Worm (Caenorhabditis elegans) whole organism, young adult: ENCODE results near the gene F45G2.8.
A peak's percentile ranks its signal among the peaks of the same experiment; 100 is the strongest.

Experiments
- B0019.2 ChIP-seq: fragments of 200-800 bp; sonication (Bioruptor generic); conservative IDR thresholded peaks from 2 replicates; pipeline ENCODE4 v1.3.6; 2022; ENCODE audit warnings: missing genetic modification reagents, missing genetic modification characterization, missing compliant biosample characterization
- B0336.3 ChIP-seq: fragments of 200-800 bp; sonication (Bioruptor generic); IDR thresholded peaks from 2 replicates; pipeline ENCODE4 v1.3.6; 2022; ENCODE audit warnings: missing genetic modification characterization, missing compliant biosample characterization
- D2030.7 ChIP-seq: fragments of 200-800 bp; sonication (Bioruptor generic); IDR thresholded peaks from 2 replicates; pipeline ENCODE4 v1.3.6; 2022; ENCODE audit warnings: missing genetic modification reagents, missing genetic modification characterization, missing compliant biosample characterization
- F23B12.7 ChIP-seq: sonication (generic microtip); optimal IDR thresholded peaks from 2 replicates; lab custom pipeline; 2017; ENCODE audit warnings: missing genetic modification characterization, mild to moderate bottlenecking, missing compliant biosample characterization, antibody characterized with exemption, moderate library complexity; ENCODE audit not compliant: insufficient read depth
- F37B4.10 ChIP-seq: fragments of 200-800 bp; sonication (Bioruptor generic); IDR thresholded peaks from 2 replicates; pipeline ENCODE4 v1.3.6; 2022; ENCODE audit warnings: missing genetic modification characterization, missing compliant biosample characterization
- F39B2.1 ChIP-seq: fragments of 200-800 bp; sonication (Bioruptor generic); IDR thresholded peaks from 2 replicates; pipeline ENCODE4 v1.3.6; 2022; ENCODE audit warnings: missing genetic modification reagents, missing genetic modification characterization, missing compliant biosample characterization
- F57C9.4 ChIP-seq: sonication (generic microtip); optimal IDR thresholded peaks from 2 replicates; lab custom pipeline; 2017; ENCODE audit warnings: mild to moderate bottlenecking, missing genetic modification characterization, missing compliant biosample characterization
- K11D2.4 ChIP-seq: fragments of 200-800 bp; sonication (Bioruptor generic); IDR thresholded peaks from 2 replicates; pipeline ENCODE4 v1.3.6; 2022; ENCODE audit warnings: missing genetic modification reagents, missing genetic modification characterization, missing compliant biosample characterization
- Y53G8AR.9 ChIP-seq: fragments of 200-800 bp; sonication (Bioruptor generic); conservative IDR thresholded peaks from 2 replicates; pipeline ENCODE4 v1.3.6; 2022; ENCODE audit warnings: missing genetic modification reagents, missing genetic modification characterization, missing compliant biosample characterization
- Y79H2A.3 ChIP-seq: fragments of 200-800 bp; sonication (Bioruptor generic); conservative IDR thresholded peaks from 2 replicates; pipeline ENCODE4 v1.3.6; 2022; ENCODE audit warnings: missing genetic modification reagents, missing genetic modification characterization, missing compliant biosample characterization
- Y95B8A.8 ChIP-seq: fragments of 200-800 bp; sonication (Bioruptor generic); IDR thresholded peaks from 2 replicates; pipeline ENCODE4 v1.3.6; 2022; ENCODE audit warnings: missing genetic modification reagents, missing genetic modification characterization, missing compliant biosample characterization
- akir-1 ChIP-seq: fragments of 200-800 bp; sonication (Bioruptor generic); optimal IDR thresholded peaks from 2 replicates; lab custom pipeline; 2018; ENCODE audit warnings: mild to moderate bottlenecking, missing genetic modification characterization, moderate library complexity, missing compliant biosample characterization
- aptf-3 ChIP-seq: fragments of 200-800 bp; sonication (Bioruptor generic); IDR thresholded peaks from 2 replicates; pipeline ENCODE4 v1.3.6; 2022; ENCODE audit warnings: missing genetic modification characterization, missing compliant biosample characterization
- attf-6 ChIP-seq: fragments of 200-800 bp; sonication (Bioruptor generic); IDR thresholded peaks from 2 replicates; pipeline ENCODE4 v1.3.6; 2022; ENCODE audit warnings: missing genetic modification reagents, missing genetic modification characterization, missing compliant biosample characterization
- bed-1 ChIP-seq: fragments of 200-800 bp; sonication (Bioruptor generic); IDR thresholded peaks from 2 replicates; pipeline ENCODE4 v1.3.6; 2022; ENCODE audit warnings: missing genetic modification reagents, missing genetic modification characterization, missing compliant biosample characterization
- bed-2 ChIP-seq: fragments of 200-800 bp; sonication (Bioruptor generic); IDR thresholded peaks from 2 replicates; pipeline ENCODE4 v1.3.6; 2022; ENCODE audit warnings: missing genetic modification reagents, missing genetic modification characterization, missing compliant biosample characterization
- ccch-3 ChIP-seq: fragments of 200-800 bp; sonication (Bioruptor generic); optimal IDR thresholded peaks from 2 replicates; lab custom pipeline; 2018; ENCODE audit warnings: mild to moderate bottlenecking, missing genetic modification characterization, missing compliant biosample characterization
- ceh-91 ChIP-seq: fragments of 200-800 bp; sonication (Bioruptor generic); IDR thresholded peaks from 2 replicates; pipeline ENCODE4 v1.3.6; 2022; ENCODE audit warnings: missing genetic modification reagents, missing genetic modification characterization, missing compliant biosample characterization
- chd-7 ChIP-seq: sonication (generic microtip); optimal IDR thresholded peaks from 2 replicates; lab custom pipeline; 2016; ENCODE audit warnings: mild to moderate bottlenecking, missing genetic modification characterization, moderate library complexity, missing compliant biosample characterization
- die-1 ChIP-seq: sonication (generic microtip); optimal IDR thresholded peaks from 2 replicates; lab custom pipeline; 2016; ENCODE audit warnings: missing genotype, mild to moderate bottlenecking, missing genetic modification characterization, missing compliant biosample characterization
- dox-1 ChIP-seq: fragments of 200-800 bp; sonication (Bioruptor generic); IDR thresholded peaks from 2 replicates; pipeline ENCODE4 v1.3.6; 2022; ENCODE audit warnings: missing genetic modification reagents, missing genetic modification characterization, missing compliant biosample characterization
- efl-1 ChIP-seq: fragments of 150-350 bp; optimal IDR thresholded peaks from 2 replicates; lab custom pipeline; 2014; ENCODE audit warnings: missing biosample characterization, missing genetic modification reagents, missing genetic modification characterization
- egl-18 ChIP-seq: fragments of 200-800 bp; sonication (Bioruptor generic); IDR thresholded peaks from 2 replicates; pipeline ENCODE4 v1.3.6; 2022; ENCODE audit warnings: missing genetic modification reagents, missing genetic modification characterization, missing compliant biosample characterization
- egl-44 ChIP-seq: fragments of 200-800 bp; sonication (Bioruptor generic); IDR thresholded peaks from 2 replicates; pipeline ENCODE4 v1.3.6; 2022; ENCODE audit warnings: missing genetic modification reagents, missing genetic modification characterization, missing compliant biosample characterization
- egrh-3 ChIP-seq: fragments of 200-800 bp; sonication (Bioruptor generic); IDR thresholded peaks from 2 replicates; pipeline ENCODE4 v1.3.6; 2022; ENCODE audit warnings: missing genetic modification reagents, missing genetic modification characterization, missing compliant biosample characterization
- ets-4 ChIP-seq: fragments of 200-800 bp; sonication (Bioruptor generic); optimal IDR thresholded peaks from 2 replicates; lab custom pipeline; 2018; ENCODE audit warnings: mild to moderate bottlenecking, missing genetic modification characterization, missing compliant biosample characterization
- fkh-3 ChIP-seq: sonication (generic microtip); optimal IDR thresholded peaks from 2 replicates; lab custom pipeline; 2016; ENCODE audit warnings: mild to moderate bottlenecking, missing genetic modification characterization, missing compliant biosample characterization
- hlh-12 ChIP-seq: sonication (generic microtip); optimal IDR thresholded peaks from 2 replicates; lab custom pipeline; 2016; ENCODE audit warnings: missing genetic modification characterization, missing compliant biosample characterization
- lag-1 ChIP-seq: fragments of 200-800 bp; sonication (Bioruptor generic); IDR thresholded peaks from 2 replicates; pipeline ENCODE4 v1.3.6; 2022; ENCODE audit warnings: missing genetic modification reagents, missing genetic modification characterization, missing compliant biosample characterization
- let-526 ChIP-seq: fragments of 200-800 bp; sonication (Bioruptor generic); IDR thresholded peaks from 2 replicates; pipeline ENCODE4 v1.3.6; 2022; ENCODE audit warnings: missing genetic modification reagents, missing genetic modification characterization, missing compliant biosample characterization
- let-607 ChIP-seq, 2 experiments: fragments of 200-800 bp in 1 of 2; sonication (Bioruptor generic) in 1 of 2; sonication (generic microtip) in 1 of 2; optimal IDR thresholded peaks; 2 replicates each; lab custom pipeline; 2016 to 2018; ENCODE audit warnings: mild to moderate bottlenecking in 2 of 2, missing compliant biosample characterization in 2 of 2, missing genetic modification characterization in 2 of 2, moderate library complexity in 2 of 2, missing genotype in 1 of 2
- lsl-1 ChIP-seq: fragments of 200-800 bp; sonication (Bioruptor generic); optimal IDR thresholded peaks from 2 replicates; lab custom pipeline; 2018; ENCODE audit warnings: mild to moderate bottlenecking, missing genetic modification characterization, moderate library complexity, missing compliant biosample characterization
- madf-10 ChIP-seq: sonication (generic microtip); optimal IDR thresholded peaks from 2 replicates; lab custom pipeline; 2016; ENCODE audit warnings: mild to moderate bottlenecking, missing genetic modification characterization, missing compliant biosample characterization
- madf-3 ChIP-seq: fragments of 200-800 bp; sonication (Bioruptor generic); IDR thresholded peaks from 2 replicates; pipeline ENCODE4 v1.3.6; 2022; ENCODE audit warnings: missing genetic modification reagents, missing genetic modification characterization, missing compliant biosample characterization
- mcd-1 ChIP-seq: fragments of 200-800 bp; sonication (Bioruptor generic); IDR thresholded peaks from 2 replicates; pipeline ENCODE4 v1.3.6; 2022; ENCODE audit warnings: missing genetic modification reagents, missing genetic modification characterization, missing compliant biosample characterization
- nfya-2 ChIP-seq: fragments of 200-800 bp; sonication (Bioruptor generic); IDR thresholded peaks from 2 replicates; pipeline ENCODE4 v1.3.6; 2022; ENCODE audit warnings: missing genetic modification reagents, missing genetic modification characterization, missing compliant biosample characterization
- nhr-90 ChIP-seq: sonication (generic microtip); optimal IDR thresholded peaks from 2 replicates; lab custom pipeline; 2016; ENCODE audit warnings: missing genotype, mild to moderate bottlenecking, missing genetic modification characterization, missing compliant biosample characterization
- rec-8 ChIP-seq, 2 experiments: sonication (generic microtip); optimal IDR thresholded peaks; 2 replicates each; lab custom pipeline; 2016; ENCODE audit warnings: mild to moderate bottlenecking in 2 of 2, missing genetic modification characterization in 2 of 2, missing genetic modification reagents in 2 of 2, missing genotype in 2 of 2, missing biosample characterization in 1 of 2, missing compliant biosample characterization in 1 of 2, moderate library complexity in 1 of 2
- rpc-1 ChIP-seq, 2 experiments: fragments of 150-350 bp in 1 of 2; sonication (generic microtip) in 1 of 2; optimal IDR thresholded peaks; 2 replicates each; lab custom pipeline; 2014 to 2018; ENCODE audit warnings: missing biosample characterization in 1 of 2, missing genetic modification characterization in 1 of 2, missing genetic modification reagents in 1 of 2, missing genotype in 1 of 2
- sdz-38 ChIP-seq: sonication (generic microtip); optimal IDR thresholded peaks from 2 replicates; lab custom pipeline; 2016; ENCODE audit warnings: missing genotype, missing genetic modification characterization, missing compliant biosample characterization
- snpc-3.4 ChIP-seq: sonication (generic microtip); optimal IDR thresholded peaks from 2 replicates; lab custom pipeline; 2017; ENCODE audit warnings: missing genetic modification characterization, mild to moderate bottlenecking, missing compliant biosample characterization, antibody characterized with exemption, moderate library complexity, missing genotype, missing genetic modification reagents
- somi-1 ChIP-seq: fragments of 200-800 bp; sonication (Bioruptor generic); optimal IDR thresholded peaks from 2 replicates; lab custom pipeline; 2018; ENCODE audit warnings: mild to moderate bottlenecking, missing genetic modification characterization, missing compliant biosample characterization
- tbx-9 ChIP-seq: sonication (generic microtip); optimal IDR thresholded peaks from 2 replicates; lab custom pipeline; 2016; ENCODE audit warnings: borderline replicate concordance, missing genetic modification characterization, inconsistent platforms, missing compliant biosample characterization
- tlf-1 ChIP-seq: fragments of 200-800 bp; sonication (Bioruptor generic); optimal IDR thresholded peaks from 2 replicates; lab custom pipeline; 2018; ENCODE audit warnings: mild to moderate bottlenecking, missing genetic modification characterization, missing compliant biosample characterization
- xnd-1 ChIP-seq: sonication (generic microtip); optimal IDR thresholded peaks from 2 replicates; lab custom pipeline; 2016; ENCODE audit warnings: missing genotype, missing genetic modification reagents, missing genetic modification characterization, missing compliant biosample characterization
- ztf-22 ChIP-seq: fragments of 200-800 bp; sonication (Bioruptor generic); optimal IDR thresholded peaks from 2 replicates; lab custom pipeline; 2018; ENCODE audit warnings: mild to moderate bottlenecking, missing genetic modification characterization, moderate library complexity, missing compliant biosample characterization
- ztf-25 ChIP-seq: fragments of 200-800 bp; sonication (Bioruptor generic); IDR thresholded peaks from 2 replicates; pipeline ENCODE4 v1.3.6; 2022; ENCODE audit warnings: missing genetic modification reagents, missing genetic modification characterization, missing compliant biosample characterization
- ztf-28 ChIP-seq: fragments of 200-800 bp; sonication (Bioruptor generic); IDR thresholded peaks from 2 replicates; pipeline ENCODE4 v1.3.6; 2022; ENCODE audit warnings: missing genetic modification reagents, missing genetic modification characterization, missing compliant biosample characterization
- ztf-3 ChIP-seq: fragments of 200-800 bp; sonication (Bioruptor generic); optimal IDR thresholded peaks from 2 replicates; lab custom pipeline; 2018; ENCODE audit warnings: mild to moderate bottlenecking, missing genetic modification characterization, missing compliant biosample characterization

F45G2.8 gene

DNA sequence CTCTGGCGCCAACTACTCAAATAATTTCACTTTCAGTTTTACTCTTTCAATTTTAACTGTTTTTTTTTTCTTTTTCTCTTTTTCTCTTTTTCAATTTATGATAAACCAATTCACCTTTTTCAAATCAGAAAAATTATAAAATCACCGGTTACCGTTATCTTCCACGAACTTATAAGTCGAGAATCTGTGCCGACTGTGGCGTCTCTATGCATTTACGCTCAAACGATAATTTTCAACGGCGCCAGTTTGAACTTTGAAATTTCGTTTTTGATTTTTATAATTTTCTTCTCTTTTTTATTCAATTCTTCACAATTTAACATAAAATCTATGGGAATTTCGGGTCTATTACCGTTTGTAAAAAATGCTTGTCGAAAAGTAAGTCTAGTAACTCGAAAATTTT is 12.1 kb downstream of the F45G2.8 start, which contains the start of gene exo-1 (continued):
- TF ChIP-seq die-1 (tag; lab: Kevin White, UChicago) (no peak), egl-44 (GFP tag; lab: Robert Waterston, UW) (no peak), ztf-25 (GFP tag; lab: Robert Waterston, UW) (no peak), rpc-1 (optimal IDR thresholded peaks at IDR 0.05; lab: Kevin White, UChicago) (no peak), rpc-1 (tag; optimal IDR thresholded peaks at IDR 0.05; lab: Kevin White, UChicago) (no peak), Y79H2A.3 (no peak), ets-4 (GFP tag; lab: Kevin White, UChicago) (no peak), hlh-12 (tag; lab: Kevin White, UChicago) (no peak), egrh-3 (GFP tag; lab: Robert Waterston, UW) (0 out of 2 replicates have a peak, but pooled peaks have one; percentile 18), sdz-38 (no peak), B0336.3 (GFP tag; lab: Robert Waterston, UW) (no peak), mcd-1 (GFP tag; lab: Robert Waterston, UW) (peak; percentile 85), aptf-3 (GFP tag; lab: Robert Waterston, UW) (no peak), Y95B8A.8 (GFP tag; lab: Robert Waterston, UW) (no peak), let-607 (tag; optimal IDR thresholded peaks at IDR 0.05; lab: Kevin White, UChicago) (no peak), chd-7 (tag; lab: Kevin White, UChicago) (no peak), ztf-22 (GFP tag; lab: Kevin White, UChicago) (no peak), fkh-3 (tag; lab: Kevin White, UChicago) (no peak), nfya-2 (GFP tag; lab: Robert Waterston, UW) (no peak), akir-1 (no peak), ztf-3 (GFP tag; lab: Kevin White, UChicago) (no peak), efl-1 (GFP tag; lab: Kevin White, UChicago) (peak; percentile 77), madf-10 (tag; lab: Kevin White, UChicago) (no peak), madf-3 (GFP tag; lab: Robert Waterston, UW) (no peak), dox-1 (GFP tag; lab: Robert Waterston, UW) (0 out of 2 replicates have a peak, but pooled peaks have one; percentile 30), rec-8 (tag; optimal IDR thresholded peaks at IDR 0.05; lab: Kevin White, UChicago) (no peak), tlf-1 (GFP tag; lab: Kevin White, UChicago) (no peak), F23B12.7 (tag; lab: Kevin White, UChicago) (peak; percentile 95), D2030.7 (peak; percentile 68), lag-1 (no peak), xnd-1 (tag; lab: Kevin White, UChicago) (no peak), F37B4.10 (GFP tag; lab: Robert Waterston, UW) (no peak), nhr-90 (tag; lab: Kevin White, UChicago) (no peak), bed-2 (GFP tag; lab: Robert Waterston, UW) (no peak), F57C9.4 (no peak), egl-18 (GFP tag; lab: Robert Waterston, UW) (no peak), let-526 (GFP tag; lab: Robert Waterston, UW) (no peak), attf-6 (GFP tag; lab: Robert Waterston, UW) (no peak), ceh-91 (GFP tag; lab: Robert Waterston, UW) (peak; percentile 49), bed-1 (no peak), ztf-28 (GFP tag; lab: Robert Waterston, UW) (no peak), B0019.2 (GFP tag; lab: Robert Waterston, UW) (no peak), lsl-1 (GFP tag; lab: Kevin White, UChicago) (peak; percentile 44), Y53G8AR.9 (no peak), snpc-3.4 (tag; lab: Kevin White, UChicago) (peak; percentile 17), ccch-3 (GFP tag; lab: Kevin White, UChicago) (no peak), somi-1 (GFP tag; lab: Kevin White, UChicago) (no peak), K11D2.4 (no peak), tbx-9 (tag; lab: Kevin White, UChicago) (no peak), F39B2.1 (no peak)
